Fruit fly (Drosophila melanogaster): ENCODE results near the gene CG5466.
A peak's percentile ranks its signal among the peaks of the same experiment; 100 is the strongest.

Gene CG5466

DNA sequence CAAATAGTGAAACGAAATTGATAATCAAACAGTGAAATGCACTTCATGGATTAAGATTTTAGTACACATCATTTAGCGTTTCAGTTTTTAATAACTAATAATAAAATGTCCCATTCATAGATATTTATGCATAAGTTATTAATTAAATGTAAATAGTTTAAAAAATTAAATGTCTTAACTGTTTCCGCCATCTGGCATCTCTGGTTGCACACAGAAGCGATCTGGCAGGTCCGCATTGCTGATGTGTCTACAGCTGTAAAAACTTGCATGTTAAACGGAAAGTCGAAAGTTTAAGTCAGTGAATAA lies 29.2 kb upstream of the CG5466 start, which contains the start of gene Srp72 (continued):
- TF ChIP-seq Atf-2 (GFP tag; optimal IDR thresholded peaks at IDR 0.05) (no peak), Xbp1 (GFP tag; optimal IDR thresholded peaks at IDR 0.05) (peak; percentile 66), CG18764 (GFP tag; optimal IDR thresholded peaks at IDR 0.05) (peak; percentile 53), CG12942 (GFP tag; optimal IDR thresholded peaks at IDR 0.05) (peak; percentile 35), z (GFP tag; IDR thresholded peaks at IDR 0.05) (no peak), CG18262 (tag; optimal IDR thresholded peaks at IDR 0.05) (peak; percentile 34), zen (tag; optimal IDR thresholded peaks at IDR 0.05) (peak; percentile 80), CG5245 (GFP tag; optimal IDR thresholded peaks at IDR 0.05) (peak; percentile 34), CG13775 (GFP tag; optimal IDR thresholded peaks at IDR 0.05) (peak; percentile 56), ci (GFP tag; IDR thresholded peaks at IDR 0.05) (peak; percentile 71), Spps (tag; optimal IDR thresholded peaks at IDR 0.05) (peak; percentile 9), sens (GFP tag) (peak; percentile 82), dpn (GFP tag; optimal IDR thresholded peaks at IDR 0.05) (peak in 1 of 2 experiments; percentile 27), wdn (GFP tag; IDR thresholded peaks at IDR 0.05) (no peak), Antp (GFP tag; optimal IDR thresholded peaks at IDR 0.05) (no peak), CG1647 (GFP tag; optimal IDR thresholded peaks at IDR 0.05) (peak; percentile 17), CG10267 (tag; optimal IDR thresholded peaks at IDR 0.05) (peak; percentile 74), stc (GFP tag; IDR thresholded peaks at IDR 0.05) (peak; percentile 45; the same call in 1 of the 2 replicates), CG1603 (tag; optimal IDR thresholded peaks at IDR 0.05) (no peak), fd102C (GFP tag; optimal IDR thresholded peaks at IDR 0.05) (no peak), ind (GFP tag; optimal IDR thresholded peaks at IDR 0.05) (peak; percentile 69), so (GFP tag; IDR thresholded peaks at IDR 0.05) (0 out of 3 replicates have a peak, but pooled peaks have one; percentile 41), Lhr (GFP tag; optimal IDR thresholded peaks at IDR 0.05) (peak; percentile 26), CG33213 (GFP tag; optimal IDR thresholded peaks at IDR 0.05) (peak; percentile 18), CG9797 (GFP tag; optimal IDR thresholded peaks at IDR 0.05) (peak; percentile 59), vvl (GFP tag; IDR thresholded peaks at IDR 0.05) (peak; percentile 54), trem (tag; optimal IDR thresholded peaks at IDR 0.05) (peak; percentile 86), CG5953 (GFP tag; IDR thresholded peaks at IDR 0.05) (no peak), CG8765 (GFP tag; IDR thresholded peaks at IDR 0.05) (no peak), crc (GFP tag; optimal IDR thresholded peaks at IDR 0.05) (no peak), Fer2 (tag; optimal IDR thresholded peaks at IDR 0.05) (peak; percentile 50), tin (GFP tag; optimal IDR thresholded peaks at IDR 0.05) (peak; percentile 41), CG3281 (GFP tag; optimal IDR thresholded peaks at IDR 0.05) (peak; percentile 42), Dip3 (GFP tag; optimal IDR thresholded peaks at IDR 0.05) (peak; percentile 25), bsh (GFP tag; optimal IDR thresholded peaks at IDR 0.05) (peak in 1 of 2 experiments; percentile 47), CG10366 (GFP tag; IDR thresholded peaks at IDR 0.05) (peak; percentile 23; the same call in 1 of the 2 replicates), sisA (GFP tag; IDR thresholded peaks at IDR 0.05) (peak; percentile 37; the same call in 1 of the 2 replicates), CG18599 (GFP tag; optimal IDR thresholded peaks at IDR 0.05) (peak; percentile 48), Fer3 (tag; optimal IDR thresholded peaks at IDR 0.05) (peak; percentile 57), CG30403 (GFP tag; optimal IDR thresholded peaks at IDR 0.05) (peak; percentile 68), Ravus (GFP tag; IDR thresholded peaks at IDR 0.05) (no peak), grau (tag; optimal IDR thresholded peaks at IDR 0.05) (peak; percentile 41), CG1602 (GFP tag; optimal IDR thresholded peaks at IDR 0.05) (peak; percentile 20), CG2712 (tag; optimal IDR thresholded peaks at IDR 0.05) (peak; percentile 65), CG4328 (GFP tag; optimal IDR thresholded peaks at IDR 0.05) (peak; percentile 29)
